Worm (Caenorhabditis elegans) whole organism, midembryonic: ENCODE results near the gene F44A2.3.

Experiments used
- flt-1 ChIP-seq: fragments of 200-800 bp; sonication (Bioruptor generic); IDR thresholded peaks from 2 replicates; pipeline ENCODE4 v1.3.6; 2022; ENCODE audit warnings: missing genetic modification characterization, missing compliant biosample characterization
- ref-1 ChIP-seq: fragments of 200-800 bp; sonication (Bioruptor generic); conservative IDR thresholded peaks from 2 replicates; pipeline ENCODE4 v1.3.6; 2022; ENCODE audit warnings: missing genetic modification reagents, missing genetic modification characterization, missing compliant biosample characterization
- ztf-23 ChIP-seq: fragments of 200-800 bp; sonication (Bioruptor generic); IDR thresholded peaks from 2 replicates; pipeline ENCODE4 v1.3.6; 2022; ENCODE audit warnings: missing genetic modification reagents, missing genetic modification characterization, missing compliant biosample characterization

ce11 chrV:9334216-9334615, 29.0 kb downstream of the F44A2.3 start, which contains the start of gene ucp-4:
- TF ChIP-seq ref-1 (GFP tag; lab: Robert Waterston, UW) (no peak), flt-1 (GFP tag; lab: Robert Waterston, UW) (no peak), ztf-23 (GFP tag; lab: Robert Waterston, UW) (no peak)
